Worm (Caenorhabditis elegans) whole organism, late embryonic: Measurements from ENCODE around the gene idpp-16.

Experiments
- K09A11.1 ChIP-seq: sonication (generic microtip); optimal IDR thresholded peaks from 2 replicates; lab custom pipeline; 2017; ENCODE audit warnings: antibody characterized with exemption, mild to moderate bottlenecking, missing genetic modification characterization, missing compliant biosample characterization; ENCODE audit not compliant: insufficient read depth
- T23F11.4 ChIP-seq: fragments of 200-800 bp; sonication (Bioruptor generic); optimal IDR thresholded peaks from 2 replicates; lab custom pipeline; 2018; ENCODE audit warnings: mild to moderate bottlenecking, missing genetic modification characterization, missing compliant biosample characterization
- ama-1 ChIP-seq: fragments of 150-350 bp; optimal IDR thresholded peaks from 2 replicates; lab custom pipeline; 2014
- ceh-14 ChIP-seq: sonication (generic microtip); optimal IDR thresholded peaks from 2 replicates; lab custom pipeline; 2016; ENCODE audit warnings: missing genotype, missing genetic modification characterization, missing compliant biosample characterization
- ceh-18 ChIP-seq: sonication (generic microtip); optimal IDR thresholded peaks from 2 replicates; lab custom pipeline; 2016; ENCODE audit warnings: missing genetic modification characterization, missing compliant biosample characterization
- ceh-19 ChIP-seq: fragments of 200-800 bp; sonication (Bioruptor generic); optimal IDR thresholded peaks from 2 replicates; lab custom pipeline; 2018; ENCODE audit warnings: mild to moderate bottlenecking, missing genetic modification characterization, missing compliant biosample characterization
- ceh-2 ChIP-seq: sonication (generic microtip); optimal IDR thresholded peaks from 2 replicates; lab custom pipeline; 2016; ENCODE audit warnings: missing genotype, missing genetic modification characterization, missing compliant biosample characterization
- ceh-24 ChIP-seq: sonication (generic microtip); optimal IDR thresholded peaks from 2 replicates; lab custom pipeline; 2016; ENCODE audit warnings: mild to moderate bottlenecking, missing genetic modification characterization, missing compliant biosample characterization
- ceh-31 ChIP-seq: sonication (generic microtip); optimal IDR thresholded peaks from 2 replicates; lab custom pipeline; 2016; ENCODE audit warnings: missing genetic modification characterization, missing compliant biosample characterization
- ceh-34 ChIP-seq: sonication (generic microtip); optimal IDR thresholded peaks from 2 replicates; lab custom pipeline; 2016; ENCODE audit warnings: mild to moderate bottlenecking, missing genetic modification characterization, missing compliant biosample characterization
- ceh-48 ChIP-seq: sonication (generic microtip); optimal IDR thresholded peaks from 2 replicates; lab custom pipeline; 2016; ENCODE audit warnings: missing genetic modification characterization, inconsistent platforms, missing compliant biosample characterization
- dmd-4 ChIP-seq: sonication (generic microtip); optimal IDR thresholded peaks from 2 replicates; lab custom pipeline; 2016; ENCODE audit warnings: borderline replicate concordance, missing genetic modification characterization, missing compliant biosample characterization
- dve-1 ChIP-seq: sonication (generic microtip); optimal IDR thresholded peaks from 2 replicates; lab custom pipeline; 2017; ENCODE audit warnings: antibody characterized with exemption, mild to moderate bottlenecking, missing genetic modification characterization, missing compliant biosample characterization
- elt-2 ChIP-seq: sonication (generic microtip); optimal IDR thresholded peaks from 2 replicates; lab custom pipeline; 2016; ENCODE audit warnings: missing genetic modification reagents, missing genetic modification characterization, missing compliant biosample characterization
- eyg-1 ChIP-seq: sonication (generic microtip); optimal IDR thresholded peaks from 2 replicates; lab custom pipeline; 2016; ENCODE audit warnings: missing genotype, missing genetic modification characterization, missing compliant biosample characterization
- fax-1 ChIP-seq: sonication (generic microtip); optimal IDR thresholded peaks from 2 replicates; lab custom pipeline; 2016; ENCODE audit warnings: missing genotype, missing genetic modification characterization, missing compliant biosample characterization
- fkh-6 ChIP-seq: sonication (generic microtip); optimal IDR thresholded peaks from 2 replicates; lab custom pipeline; 2016; ENCODE audit warnings: missing genetic modification characterization, missing compliant biosample characterization
- hlh-13 ChIP-seq: fragments of 200-800 bp; sonication (Bioruptor generic); optimal IDR thresholded peaks from 2 replicates; lab custom pipeline; 2018; ENCODE audit warnings: mild to moderate bottlenecking, missing genetic modification characterization, missing compliant biosample characterization
- hlh-8 ChIP-seq: sonication (generic microtip); optimal IDR thresholded peaks from 2 replicates; lab custom pipeline; 2016; ENCODE audit warnings: missing genotype, missing genetic modification characterization, missing compliant biosample characterization
- lim-6 ChIP-seq: sonication (generic microtip); optimal IDR thresholded peaks from 2 replicates; lab custom pipeline; 2016; ENCODE audit warnings: missing genetic modification characterization, missing compliant biosample characterization
- madf-2 ChIP-seq: sonication (generic microtip); optimal IDR thresholded peaks from 2 replicates; lab custom pipeline; 2017; ENCODE audit warnings: missing genetic modification characterization, missing compliant biosample characterization
- nfya-1 ChIP-seq: sonication (generic microtip); optimal IDR thresholded peaks from 2 replicates; lab custom pipeline; 2017; ENCODE audit warnings: missing genetic modification characterization, mild to moderate bottlenecking, missing compliant biosample characterization, antibody characterized with exemption, moderate library complexity
- nhr-232 ChIP-seq: sonication (generic microtip); optimal IDR thresholded peaks from 2 replicates; lab custom pipeline; 2016; ENCODE audit warnings: missing genetic modification characterization, missing compliant biosample characterization
- pag-3 ChIP-seq: sonication (generic microtip); optimal IDR thresholded peaks from 2 replicates; lab custom pipeline; 2016; ENCODE audit warnings: missing compliant biosample characterization, missing genetic modification characterization, borderline replicate concordance
- pat-9 ChIP-seq: fragments of 200-800 bp; sonication (Bioruptor generic); optimal IDR thresholded peaks from 2 replicates; lab custom pipeline; 2018; ENCODE audit warnings: mild to moderate bottlenecking, missing genetic modification characterization, moderate library complexity, missing compliant biosample characterization
- pha-2 ChIP-seq: sonication (generic microtip); optimal IDR thresholded peaks from 2 replicates; lab custom pipeline; 2017; ENCODE audit warnings: mild to moderate bottlenecking, missing genetic modification characterization, missing compliant biosample characterization
- pqm-1 ChIP-seq: sonication (generic microtip); optimal IDR thresholded peaks from 2 replicates; lab custom pipeline; 2016; ENCODE audit warnings: missing genetic modification characterization, missing compliant biosample characterization
- rnt-1 ChIP-seq: sonication (generic microtip); optimal IDR thresholded peaks from 2 replicates; lab custom pipeline; 2016; ENCODE audit warnings: missing genetic modification characterization, missing compliant biosample characterization
- sdc-2 ChIP-seq: sonication (generic microtip); optimal IDR thresholded peaks from 2 replicates; lab custom pipeline; 2016; ENCODE audit warnings: missing genotype, missing genetic modification characterization, missing compliant biosample characterization
- sox-4 ChIP-seq: sonication (generic microtip); optimal IDR thresholded peaks from 2 replicates; lab custom pipeline; 2017; ENCODE audit warnings: mild to moderate bottlenecking, missing genetic modification characterization, inconsistent platforms, missing compliant biosample characterization
- unc-42 ChIP-seq: sonication (generic microtip); optimal IDR thresholded peaks from 2 replicates; lab custom pipeline; 2016; ENCODE audit warnings: missing genotype, missing genetic modification characterization, missing compliant biosample characterization
- unc-86 ChIP-seq: sonication (generic microtip); optimal IDR thresholded peaks from 2 replicates; lab custom pipeline; 2016; ENCODE audit warnings: missing genetic modification characterization, missing compliant biosample characterization

The idpp-16 gene

DNA sequence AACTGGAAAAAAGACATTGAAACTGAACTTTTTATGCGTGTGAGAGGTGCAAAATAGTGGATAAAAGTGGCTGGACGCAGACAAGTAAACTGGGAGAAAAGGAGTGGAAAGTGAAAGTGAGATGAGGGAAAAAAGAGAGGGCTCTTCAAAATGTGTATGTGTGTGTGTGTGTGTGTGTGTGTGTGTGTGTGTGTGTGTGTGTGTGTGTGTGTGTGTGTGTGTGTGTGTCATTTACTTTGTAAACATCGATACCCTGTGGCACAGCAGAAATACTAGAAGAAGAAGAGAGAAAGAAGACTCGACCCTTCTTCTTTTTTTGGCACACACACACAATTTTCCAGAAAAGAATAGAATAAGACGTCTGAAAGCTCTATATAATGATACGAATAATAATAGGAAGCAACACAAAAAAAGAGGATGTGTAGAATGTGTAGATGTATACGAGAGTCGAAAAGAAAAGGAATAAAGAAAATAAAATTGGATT lies 32.4 kb upstream of the idpp-16 start:
- TF ChIP-seq ceh-2 (tag; lab: Kevin White, UChicago) (no peak), unc-42 (tag; lab: Kevin White, UChicago) (peak; percentile 75), T23F11.4 (GFP tag; lab: Kevin White, UChicago) (no peak), pqm-1 (tag; lab: Kevin White, UChicago) (no peak), sox-4 (tag; lab: Kevin White, UChicago) (no peak), hlh-8 (tag; lab: Kevin White, UChicago) (no peak), eyg-1 (tag; lab: Kevin White, UChicago) (no peak), hlh-13 (GFP tag; lab: Kevin White, UChicago) (peak; percentile 17), K09A11.1 (no peak), lim-6 (tag; lab: Kevin White, UChicago) (no peak), sdc-2 (tag; lab: Kevin White, UChicago) (no peak), pat-9 (tag; lab: Kevin White, UChicago) (peak; percentile 1), nfya-1 (tag; lab: Kevin White, UChicago) (peak; percentile 17), fkh-6 (tag; lab: Kevin White, UChicago) (no peak), ceh-18 (peak; percentile 75), ceh-34 (tag; lab: Kevin White, UChicago) (no peak)
- TF ChIP-seq, all 69 proteins: peak for 5

DNA sequence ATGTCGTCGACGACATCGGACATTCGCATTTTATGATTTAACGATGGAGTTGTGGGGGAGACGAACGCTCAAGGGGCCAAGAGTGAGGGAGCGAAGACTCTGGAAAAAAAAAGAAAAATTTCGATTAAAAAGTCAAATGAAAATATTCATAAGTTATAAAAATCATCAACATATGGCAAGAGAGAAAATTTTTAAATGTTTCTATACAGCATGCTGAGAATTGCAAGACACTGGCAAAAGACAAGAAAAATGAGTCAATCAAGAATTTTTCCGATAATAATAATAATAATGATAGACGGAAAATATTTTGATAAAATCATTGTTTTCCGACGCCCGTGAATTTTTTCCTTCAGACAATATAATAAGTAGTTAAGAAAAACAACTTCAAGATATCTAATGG lies 30.9 kb upstream of the idpp-16 start, which contains the start of gene sipa-1:
sipa-1 (minus strand) TSS at position 101 of the 400 bp plus-strand sequence.
- TF ChIP-seq ceh-14 (no peak), ceh-31 (tag; lab: Kevin White, UChicago) (no peak)

DNA sequence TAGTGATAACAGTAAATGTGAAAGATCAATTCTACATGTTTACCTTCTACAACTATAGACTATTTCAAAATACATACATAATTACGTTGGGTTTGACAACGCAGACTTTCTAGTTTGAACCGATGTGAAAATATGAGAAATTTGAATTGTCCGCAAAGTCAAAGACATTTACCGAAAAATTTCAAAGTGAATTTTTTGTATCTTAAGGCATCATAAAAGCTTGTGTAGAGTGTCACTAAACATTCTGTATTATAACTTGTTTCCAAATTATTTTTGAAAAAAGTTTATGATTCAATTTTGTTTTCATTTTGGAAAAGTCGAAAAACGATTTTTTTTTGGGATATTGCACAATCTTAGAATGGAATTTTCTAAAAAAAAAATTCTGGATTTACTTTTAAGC lies 29.3 kb upstream of the idpp-16 start:
- TF ChIP-seq ceh-19 (GFP tag; lab: Kevin White, UChicago) (no peak), sdc-2 (tag; lab: Kevin White, UChicago) (no peak), nfya-1 (tag; lab: Kevin White, UChicago) (no peak), ceh-34 (tag; lab: Kevin White, UChicago) (no peak), pha-2 (tag; lab: Kevin White, UChicago) (no peak), ceh-24 (tag; lab: Kevin White, UChicago) (no peak), fax-1 (tag; lab: Kevin White, UChicago) (no peak), hlh-8 (tag; lab: Kevin White, UChicago) (no peak), dve-1 (tag; lab: Kevin White, UChicago) (no peak), ceh-48 (tag; lab: Kevin White, UChicago) (no peak), nhr-232 (tag; lab: Kevin White, UChicago) (no peak)

DNA sequence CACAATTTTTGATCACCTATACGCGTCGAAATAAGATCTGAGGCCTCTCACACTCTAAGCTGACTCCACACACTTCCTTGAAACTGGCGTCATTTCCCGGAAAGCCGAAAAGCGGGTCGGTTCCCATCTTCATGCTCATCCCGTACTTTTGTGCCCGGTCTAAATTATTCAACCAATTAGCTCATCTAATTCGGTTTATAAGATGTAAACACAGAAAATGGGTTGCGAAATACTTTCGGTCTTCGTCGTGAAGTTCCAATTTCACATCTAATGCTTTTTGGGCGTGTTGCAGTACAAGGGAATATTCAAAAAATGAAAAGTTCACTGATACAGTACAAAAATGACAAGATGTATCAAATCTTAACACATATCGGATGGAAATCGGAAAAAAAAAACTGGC lies 24.8 kb upstream of the idpp-16 start:
- TF ChIP-seq hlh-8 (tag; lab: Kevin White, UChicago): no peak
- TF ChIP-seq nhr-232 (tag; lab: Kevin White, UChicago): no peak

- TF ChIP-seq elt-2 (tag; lab: Kevin White, UChicago): peak; percentile 69
- TF ChIP-seq ceh-14: no peak
Observed at ce11 chrV:11629222-11630026, 23.1 kb upstream of the idpp-16 start, which contains the start of gene F35B12.10. Gene F35B12.10 (minus strand): TSS chrV:11629272.

DNA sequence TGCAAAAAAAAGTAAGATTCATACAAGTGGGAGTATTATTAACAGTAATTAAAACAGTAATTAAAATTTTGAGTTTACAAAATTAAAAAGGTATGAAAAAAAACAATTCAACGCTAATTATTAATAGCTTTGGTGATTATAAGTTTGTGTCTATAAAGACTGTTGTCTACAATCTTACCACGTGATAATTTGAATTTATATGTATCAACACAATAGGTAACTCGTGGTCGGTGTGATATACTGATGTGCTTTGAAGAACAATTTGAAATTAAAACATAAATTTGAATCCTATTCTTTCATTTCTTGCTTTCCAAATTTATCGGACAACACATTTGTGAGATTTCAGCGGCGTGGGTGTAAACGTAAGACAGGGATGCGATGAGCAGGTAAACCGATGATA lies 21.5 kb upstream of the idpp-16 start:
- TF ChIP-seq pag-3 (tag; lab: Kevin White, UChicago): no peak
- TF ChIP-seq ama-1 (lab: Kevin White, UChicago): no peak
- no peak for TF ChIP-seq K09A11.1
- TF ChIP-seq madf-2 (tag; lab: Kevin White, UChicago): no peak
- TF ChIP-seq fax-1 (tag; lab: Kevin White, UChicago): no peak
- no peak for TF ChIP-seq sox-4 (tag; lab: Kevin White, UChicago)
- TF ChIP-seq hlh-13 (GFP tag; lab: Kevin White, UChicago): no peak
- TF ChIP-seq dmd-4: no peak
- no peak for TF ChIP-seq unc-86
- TF ChIP-seq rnt-1: no peak
